Fruit fly (Drosophila melanogaster): ENCODE results near the gene Spase12.

- TF ChIP-seq EcR (GFP tag; optimal IDR thresholded peaks at IDR 0.05): no peak
- TF ChIP-seq usp (GFP tag; optimal IDR thresholded peaks at IDR 0.05): no peak
- TF ChIP-seq CG8478 (optimal IDR thresholded peaks at IDR 0.05): no peak
- peak; percentile 35 for TF ChIP-seq Dll (optimal IDR thresholded peaks at IDR 0.05)
- TF ChIP-seq psq (optimal IDR thresholded peaks at IDR 0.05): no peak
- TF ChIP-seq pan (optimal IDR thresholded peaks at IDR 0.05): no peak
Measured at dm6 chr3R:29457215-29457614, 33.7 kb downstream of the Spase12 start.

Data from whole organism.